Worm (Caenorhabditis elegans) whole organism, L1 larva: Measurements from ENCODE around the gene ZK105.3.

Experiments used
- irx-1 ChIP-seq: sonication (generic microtip); optimal IDR thresholded peaks from 2 replicates; lab custom pipeline; 2016; ENCODE audit warnings: missing genetic modification characterization, missing compliant biosample characterization
- lir-3 ChIP-seq: sonication (generic microtip); optimal IDR thresholded peaks from 2 replicates; lab custom pipeline; 2016; ENCODE audit warnings: mild to moderate bottlenecking, missing genetic modification characterization, moderate library complexity, missing compliant biosample characterization; ENCODE audit not compliant: poor library complexity
- nhr-12 ChIP-seq: sonication (generic microtip); optimal IDR thresholded peaks from 2 replicates; lab custom pipeline; 2017; ENCODE audit warnings: missing biosample characterization, missing genetic modification characterization
- nhr-20 ChIP-seq: sonication (generic microtip); optimal IDR thresholded peaks from 2 replicates; lab custom pipeline; 2016; ENCODE audit warnings: mild to moderate bottlenecking, missing genetic modification characterization, missing compliant biosample characterization

DNA sequence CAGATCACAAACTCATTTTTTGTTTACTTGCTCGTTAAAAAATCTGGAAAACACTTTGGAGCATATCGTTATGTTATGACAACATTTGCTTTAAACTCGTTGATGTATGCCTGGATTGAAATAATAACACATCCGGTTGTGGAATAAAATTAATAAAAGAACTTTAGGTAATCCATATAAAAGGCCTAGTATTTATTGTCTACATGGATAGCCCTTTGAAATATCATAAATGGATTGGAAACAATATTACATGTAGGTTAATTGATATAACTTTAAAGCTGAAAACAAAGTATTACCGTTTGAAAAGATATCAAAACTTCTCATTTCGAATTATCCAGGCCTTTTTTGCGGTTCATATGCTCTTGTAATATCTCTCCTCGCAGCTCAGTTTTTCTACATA, 6.3 kb upstream of the ZK105.3 start:
- TF ChIP-seq irx-1 (tag; lab: Kevin White, UChicago) (no peak), nhr-20 (no peak), nhr-12 (tag; lab: Kevin White, UChicago) (no peak), lir-3 (tag; lab: Kevin White, UChicago) (no peak)
